Worm (Caenorhabditis elegans) whole organism, early embryonic: Measurements from ENCODE around the gene C03B1.14.

Experiments used
- aly-1 ChIP-seq: sonication (generic microtip); optimal IDR thresholded peaks from 2 replicates; lab custom pipeline; 2016; ENCODE audit warnings: missing genetic modification characterization, missing compliant biosample characterization
- ama-1 ChIP-seq: fragments of 150-350 bp; optimal IDR thresholded peaks from 2 replicates; lab custom pipeline; 2014
- ceh-36 ChIP-seq: sonication (generic microtip); optimal IDR thresholded peaks from 2 replicates; lab custom pipeline; 2016; ENCODE audit warnings: missing genetic modification characterization, inconsistent platforms, missing compliant biosample characterization
- ets-7 ChIP-seq: sonication (generic microtip); optimal IDR thresholded peaks from 2 replicates; lab custom pipeline; 2016; ENCODE audit warnings: missing genotype, missing genetic modification characterization, missing compliant biosample characterization
- scrt-1 ChIP-seq: fragments of 200-800 bp; sonication (Bioruptor generic); IDR thresholded peaks from 2 replicates; pipeline ENCODE4 v1.3.6; 2022; ENCODE audit warnings: missing genetic modification characterization, missing compliant biosample characterization

- TF ChIP-seq aly-1: no peak
- TF ChIP-seq ceh-36 (tag; lab: Kevin White, UChicago): no peak
- no peak for TF ChIP-seq scrt-1 (GFP tag; lab: Robert Waterston, UW)
- TF ChIP-seq ets-7: no peak
- no peak for TF ChIP-seq ama-1 (lab: Kevin White, UChicago)
These were observed 31.7 kb downstream of the C03B1.14 start, which contains the start of gene col-169 for ce11 chrX:6328860-6329259.
